Fruit fly (Drosophila melanogaster) whole organism, embryonic: ENCODE data around the gene Prp39.

Experiments used
- BEAF-32 ChIP-seq: fragments of 200-800 bp; sonication (Bioruptor generic); optimal IDR thresholded peaks from 3 replicates; lab custom pipeline; 2017; ENCODE audit warnings: missing biosample characterization, missing genetic modification characterization, mild to moderate bottlenecking, moderate library complexity, missing genetic modification reagents
- CG10209 ChIP-seq: fragments of 200-800 bp; sonication (Bioruptor generic); optimal IDR thresholded peaks from 3 replicates; lab custom pipeline; 2017; ENCODE audit warnings: missing biosample characterization, mild to moderate bottlenecking, missing genetic modification characterization, missing genetic modification reagents
- CG10267 ChIP-seq: fragments of 200-800 bp; sonication (Bioruptor generic); optimal IDR thresholded peaks from 2 replicates; lab custom pipeline; 2018; ENCODE audit warnings: missing biosample characterization, mild to moderate bottlenecking, missing genetic modification characterization, moderate library complexity
- CG11504 ChIP-seq: fragments of 200-800 bp; sonication (Bioruptor generic); optimal IDR thresholded peaks from 3 replicates; lab custom pipeline; 2019; ENCODE audit warnings: missing biosample characterization, mild to moderate bottlenecking, missing genetic modification characterization, moderate library complexity
- CG14667 ChIP-seq: fragments of 200-800 bp; sonication (Bioruptor generic); IDR thresholded peaks from 2 replicates; pipeline ENCODE4 v1.3.6; 2022; ENCODE audit warnings: missing biosample characterization, missing genetic modification characterization
- CG15269 ChIP-seq: fragments of 200-800 bp; sonication (Bioruptor generic); optimal IDR thresholded peaks from 2 replicates; lab custom pipeline; 2018; ENCODE audit warnings: missing biosample characterization, mild to moderate bottlenecking, missing genetic modification characterization, moderate library complexity
- CG18262 ChIP-seq: fragments of 200-800 bp; optimal IDR thresholded peaks from 3 replicates; lab custom pipeline; 2019; ENCODE audit warnings: missing biosample characterization, mild to moderate bottlenecking, missing genetic modification characterization, moderate library complexity
- CG1832 ChIP-seq: fragments of 200-800 bp; sonication (Bioruptor generic); optimal IDR thresholded peaks from 2 replicates; lab custom pipeline; 2017; ENCODE audit warnings: missing biosample characterization, mild to moderate bottlenecking, missing genetic modification characterization, inconsistent platforms
- CG18764 ChIP-seq: fragments of 200-800 bp; sonication (Bioruptor generic); optimal IDR thresholded peaks from 3 replicates; lab custom pipeline; 2016; ENCODE audit warnings: missing biosample characterization, missing genetic modification characterization
- CG30431 ChIP-seq: fragments of 200-800 bp; sonication (Bioruptor generic); optimal IDR thresholded peaks from 2 replicates; lab custom pipeline; 2017; ENCODE audit warnings: missing biosample characterization, missing genetic modification characterization
- CG3407 ChIP-seq: fragments of 200-800 bp; sonication (Bioruptor generic); optimal IDR thresholded peaks from 2 replicates; lab custom pipeline; 2018; ENCODE audit warnings: missing biosample characterization, mild to moderate bottlenecking, missing genetic modification characterization
- CG4617 ChIP-seq: fragments of 200-800 bp; sonication (Bioruptor generic); optimal IDR thresholded peaks from 3 replicates; lab custom pipeline; 2016; ENCODE audit warnings: missing biosample characterization, missing genetic modification characterization, borderline replicate concordance
- CG6175 ChIP-seq: fragments of 200-800 bp; sonication (Bioruptor generic); IDR thresholded peaks from 3 replicates; pipeline ENCODE4 v1.3.6; 2022; ENCODE audit warnings: missing biosample characterization, missing genetic modification characterization
- CG7745 ChIP-seq: fragments of 200-800 bp; sonication (Bioruptor generic); optimal IDR thresholded peaks from 2 replicates; lab custom pipeline; 2018; ENCODE audit warnings: missing biosample characterization, mild to moderate bottlenecking, missing genetic modification characterization, moderate library complexity
- CG8089 ChIP-seq: fragments of 200-800 bp; sonication (Bioruptor generic); optimal IDR thresholded peaks from 3 replicates; lab custom pipeline; 2016; ENCODE audit warnings: missing biosample characterization, missing genetic modification characterization
- CG9215 ChIP-seq: fragments of 200-800 bp; sonication (Bioruptor generic); IDR thresholded peaks from 2 replicates; pipeline ENCODE4 v1.3.6; 2022; ENCODE audit warnings: missing biosample characterization, missing genetic modification characterization
- CG9876 ChIP-seq: fragments of 200-800 bp; sonication (Bioruptor generic); optimal IDR thresholded peaks from 2 replicates; lab custom pipeline; 2016; ENCODE audit warnings: missing biosample characterization, missing genetic modification characterization
- CTCF ChIP-seq: fragments of 200-800 bp; sonication (Bioruptor generic); optimal IDR thresholded peaks from 2 replicates; lab custom pipeline; 2017; ENCODE audit warnings: missing biosample characterization, mild to moderate bottlenecking, missing genetic modification characterization, moderate library complexity
- CrebB ChIP-seq: fragments of 200-800 bp; sonication (Bioruptor generic); optimal IDR thresholded peaks from 3 replicates; lab custom pipeline; 2018; ENCODE audit warnings: missing biosample characterization, mild to moderate bottlenecking, missing genetic modification characterization
- Dbx ChIP-seq: fragments of 200-800 bp; sonication (Bioruptor generic); IDR thresholded peaks from 3 replicates; pipeline ENCODE4 v1.3.6; 2022; ENCODE audit warnings: missing biosample characterization, missing genetic modification characterization
- Dll ChIP-seq: fragments of 200-800 bp; sonication (Bioruptor generic); IDR thresholded peaks from 4 replicates; pipeline ENCODE4 v1.3.6; 2022; ENCODE audit warnings: missing biosample characterization, missing genetic modification characterization; ENCODE audit not compliant: partially characterized antibody
- Ets65A ChIP-seq: fragments of 200-800 bp; sonication (Bioruptor generic); peaks from one replicate; lab custom pipeline; 2016; ENCODE audit warnings: missing biosample characterization, missing genetic modification characterization
- HLH3B ChIP-seq: fragments of 200-800 bp; sonication (Bioruptor generic); IDR thresholded peaks from 2 replicates; pipeline ENCODE4 v1.3.6; 2022; ENCODE audit warnings: missing biosample characterization, missing genetic modification characterization
- Med ChIP-seq: fragments of 200-800 bp; sonication (Bioruptor generic); peaks from one replicate; lab custom pipeline; 2016; ENCODE audit warnings: missing biosample characterization, missing genetic modification characterization, mild to moderate bottlenecking, inconsistent platforms, moderate library complexity
- NK7.1 ChIP-seq: fragments of 200-800 bp; sonication (Bioruptor generic); optimal IDR thresholded peaks from 3 replicates; lab custom pipeline; 2016; ENCODE audit warnings: missing biosample characterization, missing genetic modification characterization
- Oaz ChIP-seq: fragments of 200-800 bp; sonication (Bioruptor generic); IDR thresholded peaks from 2 replicates; pipeline ENCODE4 v1.3.6; 2022; ENCODE audit warnings: missing biosample characterization, missing genetic modification characterization
- al ChIP-seq: fragments of 200-800 bp; sonication (Bioruptor generic); IDR thresholded peaks from 2 replicates; pipeline ENCODE4 v1.3.6; 2022; ENCODE audit warnings: missing biosample characterization, missing genetic modification characterization
- ap ChIP-seq: fragments of 200-800 bp; sonication (Bioruptor generic); IDR thresholded peaks from 2 replicates; pipeline ENCODE4 v1.3.6; 2022; ENCODE audit warnings: missing biosample characterization, missing genetic modification characterization
- bigmax ChIP-seq: fragments of 200-800 bp; sonication (Bioruptor generic); optimal IDR thresholded peaks from 2 replicates; lab custom pipeline; 2018; ENCODE audit warnings: missing biosample characterization, mild to moderate bottlenecking, missing genetic modification characterization
- br ChIP-seq: fragments of >200 bp; optimal IDR thresholded peaks from 2 replicates; lab custom pipeline; 2017
- corto ChIP-seq: fragments of 200-800 bp; sonication (Bioruptor generic); optimal IDR thresholded peaks from 2 replicates; lab custom pipeline; 2016; ENCODE audit warnings: missing biosample characterization, mild to moderate bottlenecking, missing genetic modification characterization, moderate library complexity
- dan ChIP-seq: fragments of 200-800 bp; sonication (Bioruptor generic); IDR thresholded peaks from 2 replicates; pipeline ENCODE4 v1.3.6; 2022; ENCODE audit warnings: missing biosample characterization, missing genetic modification characterization
- gfzf ChIP-seq: fragments of 200-800 bp; sonication (Bioruptor generic); optimal IDR thresholded peaks from 2 replicates; lab custom pipeline; 2016; ENCODE audit warnings: missing biosample characterization, mild to moderate bottlenecking, missing genetic modification characterization, moderate library complexity
- grau ChIP-seq: fragments of 200-800 bp; optimal IDR thresholded peaks from 3 replicates; lab custom pipeline; 2019; ENCODE audit warnings: missing biosample characterization, mild to moderate bottlenecking, missing genetic modification characterization, moderate library complexity
- hb ChIP-seq: fragments of 200-800 bp; sonication (Bioruptor generic); IDR thresholded peaks from 3 replicates; pipeline ENCODE4 v1.3.6; 2022; ENCODE audit warnings: missing biosample characterization, missing genetic modification characterization; ENCODE audit not compliant: partially characterized antibody
- pita ChIP-seq: fragments of 200-800 bp; sonication (Bioruptor generic); optimal IDR thresholded peaks from 2 replicates; lab custom pipeline; 2017; ENCODE audit warnings: missing biosample characterization, mild to moderate bottlenecking, missing genetic modification characterization
- slbo ChIP-seq: fragments of 200-800 bp; sonication (Bioruptor generic); IDR thresholded peaks from 2 replicates; pipeline ENCODE4 v1.3.6; 2022; ENCODE audit warnings: missing biosample characterization, missing genetic modification characterization
- sna ChIP-seq: fragments of 200-800 bp; sonication (Bioruptor generic); IDR thresholded peaks from 2 replicates; pipeline ENCODE4 v1.3.6; 2022; ENCODE audit warnings: missing biosample characterization, missing genetic modification characterization; ENCODE audit not compliant: partially characterized antibody
- zen ChIP-seq: fragments of 200-800 bp; sonication (Bioruptor generic); optimal IDR thresholded peaks from 3 replicates; lab custom pipeline; 2018; ENCODE audit warnings: missing biosample characterization, mild to moderate bottlenecking, missing genetic modification characterization, moderate library complexity
- zen2 ChIP-seq: fragments of 200-800 bp; sonication (Bioruptor generic); IDR thresholded peaks from 3 replicates; pipeline ENCODE4 v1.3.6; 2022; ENCODE audit warnings: missing biosample characterization, missing genetic modification characterization; ENCODE audit not compliant: partially characterized antibody

Prp39 gene

dm6 chr3R:28811677-28812465 lies at the start of gene Prp39 (continued):
- TF ChIP-seq CG10267 (tag; lab: Kevin White, UChicago) (peak; percentile 16), CG14667 (GFP tag; lab: Robert Waterston, UW) (peak; percentile 38), ap (GFP tag; lab: Robert Waterston, UW) (no peak), Dll (GFP tag; lab: Robert Waterston, UW) (peak; percentile 84), CG4617 (GFP tag; lab: Kevin White, UChicago) (peak; percentile 50), zen2 (peak; percentile 73), CTCF (GFP tag; lab: Kevin White, UChicago) (no peak), CG9215 (0 out of 2 replicates have a peak, but pooled peaks have one; percentile 8)

- TF ChIP-seq sna (GFP tag; lab: Robert Waterston, UW) (no peak), bigmax (GFP tag; lab: Kevin White, UChicago) (no peak), Ets65A (GFP tag; lab: Kevin White, UChicago) (peak; percentile 80), CG8089 (GFP tag; lab: Kevin White, UChicago) (no peak), gfzf (GFP tag; lab: Kevin White, UChicago) (no peak), al (0 out of 2 replicates have a peak, but pooled peaks have one; percentile 20)
Measured at dm6 chr3R:28775703-28776102, 36.2 kb upstream of the Prp39 start.

- TF ChIP-seq CG18262 (no peak), pita (no peak), CrebB (tag; lab: Kevin White, UChicago) (no peak), CG3407 (GFP tag; lab: Kevin White, UChicago) (no peak), Med (no peak), NK7.1 (GFP tag; lab: Kevin White, UChicago) (no peak), CG7745 (no peak), grau (tag; lab: Kevin White, UChicago) (no peak), CG15269 (no peak), HLH3B (GFP tag; lab: Robert Waterston, UW) (no peak), hb (no peak), CG11504 (no peak), CG1832 (GFP tag; lab: Kevin White, UChicago) (no peak), Oaz (GFP tag; lab: Robert Waterston, UW) (no peak), br (lab: Kevin White, UChicago) (no peak), Dbx (GFP tag; lab: Robert Waterston, UW) (no peak), CG10209 (no peak), zen (tag; lab: Kevin White, UChicago) (no peak), CG30431 (GFP tag; lab: Kevin White, UChicago) (no peak), slbo (GFP tag; lab: Robert Waterston, UW) (no peak)
Measured at dm6 chr3R:28789317-28789716, 22.6 kb upstream of the Prp39 start, which contains the start of gene CG34295. TSS of gene CG34295 (plus strand) at chr3R:28789617.

DNA sequence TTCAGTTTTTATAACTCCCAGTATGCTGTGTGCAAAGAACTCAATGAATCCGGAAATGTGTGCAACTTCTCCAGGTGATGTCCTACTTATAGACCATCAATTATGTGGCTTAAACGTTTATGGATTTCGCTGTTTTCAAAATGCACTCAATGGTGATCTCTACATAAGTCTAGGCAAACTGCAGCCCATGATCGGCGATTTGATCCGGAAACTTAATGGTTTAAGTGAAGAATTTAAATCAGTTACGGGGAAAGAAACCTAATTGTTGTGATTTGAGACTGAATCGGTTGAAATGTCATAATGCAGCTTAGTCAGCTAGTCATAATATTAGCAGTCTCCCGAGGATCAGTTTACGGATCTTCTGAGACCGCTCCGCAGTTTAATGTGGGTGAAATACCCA lies 21.7 kb upstream of the Prp39 start, which contains the start of gene intr:
intr (plus strand) TSS at position 301 of the 400 bp plus-strand sequence.
- TF ChIP-seq CG9876 (GFP tag; lab: Kevin White, UChicago) (no peak), CG18764 (GFP tag; lab: Kevin White, UChicago) (no peak), CG6175 (GFP tag; lab: Robert Waterston, UW) (no peak), dan (GFP tag; lab: Robert Waterston, UW) (no peak), BEAF-32 (GFP tag; lab: Kevin White, UChicago) (no peak), corto (no peak)
